Fruit fly (Drosophila melanogaster) whole organism, embryonic: ENCODE measurements around the gene Traf4.

Source experiments
- Aef1 ChIP-seq: fragments of 200-800 bp; sonication (Bioruptor generic); IDR thresholded peaks from 3 replicates; pipeline ENCODE4 v1.3.6; 2022; ENCODE audit warnings: missing biosample characterization, missing genetic modification characterization
- B-H1 ChIP-seq: fragments of 200-800 bp; sonication (Bioruptor generic); IDR thresholded peaks from 3 replicates; pipeline ENCODE4 v1.3.6; 2022; ENCODE audit warnings: missing biosample characterization, missing genetic modification characterization
- Blimp-1 ChIP-seq: fragments of 200-800 bp; sonication (Bioruptor generic); optimal IDR thresholded peaks from 3 replicates; lab custom pipeline; 2018; ENCODE audit warnings: missing biosample characterization, missing genetic modification characterization, mild to moderate bottlenecking, moderate library complexity, missing genetic modification reagents
- CG10979 ChIP-seq: fragments of 200-800 bp; sonication (Bioruptor generic); optimal IDR thresholded peaks from 2 replicates; lab custom pipeline; 2018; ENCODE audit warnings: missing biosample characterization, mild to moderate bottlenecking, missing genetic modification characterization, moderate library complexity
- CG11695 ChIP-seq: fragments of 200-800 bp; sonication (Bioruptor generic); IDR thresholded peaks from 3 replicates; pipeline ENCODE4 v1.3.6; 2022; ENCODE audit warnings: missing biosample characterization, missing genetic modification characterization
- CG11696 ChIP-seq: fragments of 200-800 bp; sonication (Bioruptor generic); IDR thresholded peaks from 2 replicates; pipeline ENCODE4 v1.3.6; 2022; ENCODE audit warnings: missing biosample characterization, missing genetic modification characterization
- CG12071 ChIP-seq: fragments of 200-800 bp; sonication (Bioruptor generic); optimal IDR thresholded peaks from 3 replicates; lab custom pipeline; 2018; ENCODE audit warnings: missing biosample characterization, mild to moderate bottlenecking, missing genetic modification characterization
- CG1233 ChIP-seq: fragments of 200-800 bp; sonication (Bioruptor generic); optimal IDR thresholded peaks from 4 replicates; lab custom pipeline; 2018; ENCODE audit warnings: missing biosample characterization, mild to moderate bottlenecking, missing genetic modification characterization
- CG12659 ChIP-seq: fragments of 200-800 bp; sonication (Bioruptor generic); optimal IDR thresholded peaks from 3 replicates; lab custom pipeline; 2017; ENCODE audit warnings: mild to moderate bottlenecking, missing biosample characterization, missing genetic modification reagents, missing genetic modification characterization
- CG12769 ChIP-seq: fragments of 200-800 bp; sonication (Bioruptor generic); optimal IDR thresholded peaks from 2 replicates; lab custom pipeline; 2019; ENCODE audit warnings: missing biosample characterization, mild to moderate bottlenecking, missing genetic modification characterization, moderate library complexity
- CG12942 ChIP-seq: fragments of 200-800 bp; sonication (Bioruptor generic); optimal IDR thresholded peaks from 3 replicates; lab custom pipeline; 2016; ENCODE audit warnings: missing biosample characterization, missing genetic modification characterization
- CG13123 ChIP-seq: fragments of 200-800 bp; sonication (Bioruptor generic); optimal IDR thresholded peaks from 2 replicates; lab custom pipeline; 2016; ENCODE audit warnings: missing biosample characterization, missing genetic modification characterization
- CG13624 ChIP-seq: fragments of 200-800 bp; sonication (Bioruptor generic); optimal IDR thresholded peaks from 2 replicates; lab custom pipeline; 2016; ENCODE audit warnings: missing biosample characterization, missing genetic modification characterization
- CG13894 ChIP-seq: fragments of 200-800 bp; sonication (Bioruptor generic); optimal IDR thresholded peaks from 3 replicates; lab custom pipeline; 2018; ENCODE audit warnings: missing biosample characterization, mild to moderate bottlenecking, missing genetic modification characterization, moderate library complexity
- CG14710 ChIP-seq: fragments of 200-800 bp; sonication (Bioruptor generic); optimal IDR thresholded peaks from 3 replicates; lab custom pipeline; 2019; ENCODE audit warnings: missing biosample characterization, mild to moderate bottlenecking, missing genetic modification characterization, moderate library complexity
- CG16863 ChIP-seq: fragments of 200-800 bp; sonication (Bioruptor generic); optimal IDR thresholded peaks from 3 replicates; lab custom pipeline; 2016; ENCODE audit warnings: missing biosample characterization, missing genetic modification characterization
- CG17186 ChIP-seq: fragments of 200-800 bp; sonication (Bioruptor generic); optimal IDR thresholded peaks from 3 replicates; lab custom pipeline; 2017; ENCODE audit warnings: missing biosample characterization, missing genetic modification reagents, missing genetic modification characterization
- CG17568 ChIP-seq: fragments of 200-800 bp; sonication (Bioruptor generic); optimal IDR thresholded peaks from 2 replicates; lab custom pipeline; 2018; ENCODE audit warnings: missing biosample characterization, mild to moderate bottlenecking, missing genetic modification characterization, moderate library complexity
- CG18262 ChIP-seq: fragments of 200-800 bp; optimal IDR thresholded peaks from 3 replicates; lab custom pipeline; 2019; ENCODE audit warnings: missing biosample characterization, mild to moderate bottlenecking, missing genetic modification characterization, moderate library complexity
- CG2116 ChIP-seq: fragments of 200-800 bp; sonication (Bioruptor generic); optimal IDR thresholded peaks from 3 replicates; lab custom pipeline; 2018; ENCODE audit warnings: missing biosample characterization, mild to moderate bottlenecking, missing genetic modification characterization
- CG31441 ChIP-seq: fragments of 200-800 bp; sonication (Bioruptor generic); IDR thresholded peaks from 2 replicates; pipeline ENCODE4 v1.3.6; 2022; ENCODE audit warnings: missing biosample characterization, missing genetic modification characterization
- CG34422 ChIP-seq: fragments of 200-800 bp; sonication (Bioruptor generic); IDR thresholded peaks from 3 replicates; pipeline ENCODE4 v1.3.6; 2022; ENCODE audit warnings: missing biosample characterization, missing genetic modification characterization
- CG6765 ChIP-seq: fragments of 200-800 bp; sonication (Bioruptor generic); optimal IDR thresholded peaks from 3 replicates; lab custom pipeline; 2017; ENCODE audit warnings: missing biosample characterization, mild to moderate bottlenecking, missing genetic modification characterization
- CG6854 ChIP-seq: fragments of 200-800 bp; sonication (Bioruptor generic); optimal IDR thresholded peaks from 3 replicates; lab custom pipeline; 2017; ENCODE audit warnings: missing biosample characterization, mild to moderate bottlenecking, missing genetic modification characterization
- CG7745 ChIP-seq: fragments of 200-800 bp; sonication (Bioruptor generic); optimal IDR thresholded peaks from 2 replicates; lab custom pipeline; 2018; ENCODE audit warnings: missing biosample characterization, mild to moderate bottlenecking, missing genetic modification characterization, moderate library complexity
- CG8359 ChIP-seq: fragments of 200-800 bp; sonication (Bioruptor generic); optimal IDR thresholded peaks from 2 replicates; lab custom pipeline; 2017; ENCODE audit warnings: missing biosample characterization, mild to moderate bottlenecking, missing genetic modification characterization, borderline replicate concordance
- Doc2 ChIP-seq: fragments of 200-800 bp; sonication (Bioruptor generic); IDR thresholded peaks from 2 replicates; pipeline ENCODE4 v1.3.6; 2022; ENCODE audit warnings: missing biosample characterization, missing genetic modification characterization
- GATAe ChIP-seq: fragments of 200-800 bp; sonication (Bioruptor generic); conservative IDR thresholded peaks from 2 replicates; pipeline ENCODE4 v1.3.6; 2022; ENCODE audit warnings: missing biosample characterization, missing genetic modification characterization
- Hmr ChIP-seq: fragments of 200-800 bp; sonication (Bioruptor generic); optimal IDR thresholded peaks from 3 replicates; lab custom pipeline; 2017; ENCODE audit warnings: mild to moderate bottlenecking, missing biosample characterization, missing genetic modification reagents, missing genetic modification characterization
- Hsf ChIP-seq: fragments of 200-800 bp; sonication (Bioruptor generic); optimal IDR thresholded peaks from 3 replicates; lab custom pipeline; 2016; ENCODE audit warnings: missing biosample characterization, missing genetic modification characterization
- Lhr ChIP-seq: fragments of 200-800 bp; sonication (Bioruptor generic); optimal IDR thresholded peaks from 3 replicates; lab custom pipeline; 2017; ENCODE audit warnings: mild to moderate bottlenecking, missing biosample characterization, missing genetic modification reagents, missing genetic modification characterization
- Lpt ChIP-seq: fragments of >200 bp; optimal IDR thresholded peaks from 2 replicates; lab custom pipeline; 2018; ENCODE audit warnings: missing biosample characterization, missing genetic modification characterization
- al ChIP-seq: fragments of 200-800 bp; sonication (Bioruptor generic); IDR thresholded peaks from 2 replicates; pipeline ENCODE4 v1.3.6; 2022; ENCODE audit warnings: missing biosample characterization, missing genetic modification characterization
- br ChIP-seq: fragments of >200 bp; optimal IDR thresholded peaks from 2 replicates; lab custom pipeline; 2017
- caup ChIP-seq: fragments of 200-800 bp; sonication (Bioruptor generic); optimal IDR thresholded peaks from 3 replicates; lab custom pipeline; 2017; ENCODE audit warnings: missing biosample characterization, mild to moderate bottlenecking, missing genetic modification characterization, moderate library complexity; ENCODE audit not compliant: severe bottlenecking
- danr ChIP-seq: fragments of 200-800 bp; sonication (Bioruptor generic); IDR thresholded peaks from 2 replicates; pipeline ENCODE4 v1.3.6; 2022; ENCODE audit warnings: missing biosample characterization, missing genetic modification characterization
- dm ChIP-seq: fragments of 200-800 bp; sonication (Bioruptor generic); optimal IDR thresholded peaks from 3 replicates; lab custom pipeline; 2016; ENCODE audit warnings: missing biosample characterization, missing genetic modification characterization
- dmrt11E ChIP-seq: fragments of 200-800 bp; sonication (Bioruptor generic); optimal IDR thresholded peaks from 3 replicates; lab custom pipeline; 2018; ENCODE audit warnings: missing biosample characterization, mild to moderate bottlenecking, missing genetic modification characterization, moderate library complexity
- en ChIP-seq: fragments of 200-800 bp; sonication (Bioruptor generic); optimal IDR thresholded peaks from 2 replicates; lab custom pipeline; 2016; ENCODE audit warnings: missing biosample characterization, missing genetic modification characterization
- fd64A ChIP-seq: fragments of 200-800 bp; sonication (Bioruptor generic); optimal IDR thresholded peaks from 3 replicates; lab custom pipeline; 2018; ENCODE audit warnings: missing biosample characterization, mild to moderate bottlenecking, missing genetic modification characterization
- insv ChIP-seq, 2 experiments: fragments of 200-800 bp; sonication (Bioruptor generic); optimal IDR thresholded peaks; 3 replicates each; lab custom pipeline; 2016 to 2018; ENCODE audit warnings: missing biosample characterization in 2 of 2, missing genetic modification characterization in 2 of 2
- jumu ChIP-seq: fragments of 200-800 bp; sonication (Bioruptor generic); optimal IDR thresholded peaks from 3 replicates; lab custom pipeline; 2016; ENCODE audit warnings: missing biosample characterization, missing genetic modification characterization
- klu ChIP-seq: fragments of 200-800 bp; sonication (Bioruptor generic); IDR thresholded peaks from 2 replicates; pipeline ENCODE4 v1.3.6; 2022; ENCODE audit warnings: missing biosample characterization, missing genetic modification characterization
- kni ChIP-seq: fragments of 200-800 bp; sonication (Bioruptor generic); optimal IDR thresholded peaks from 3 replicates; lab custom pipeline; 2017; ENCODE audit warnings: mild to moderate bottlenecking, missing biosample characterization, missing genetic modification reagents, missing genetic modification characterization
- maf-S ChIP-seq: fragments of 200-800 bp; sonication (Bioruptor generic); optimal IDR thresholded peaks from 2 replicates; lab custom pipeline; 2016; ENCODE audit warnings: missing biosample characterization, missing genetic modification characterization
- pita ChIP-seq: fragments of 200-800 bp; sonication (Bioruptor generic); optimal IDR thresholded peaks from 2 replicates; lab custom pipeline; 2017; ENCODE audit warnings: missing biosample characterization, mild to moderate bottlenecking, missing genetic modification characterization
- row ChIP-seq: fragments of 200-800 bp; sonication (Bioruptor generic); IDR thresholded peaks from 3 replicates; pipeline ENCODE4 v1.3.6; 2022; ENCODE audit warnings: missing biosample characterization, missing genetic modification characterization
- schlank ChIP-seq: fragments of 200-800 bp; sonication (Bioruptor generic); optimal IDR thresholded peaks from 2 replicates; lab custom pipeline; 2018; ENCODE audit warnings: missing biosample characterization, mild to moderate bottlenecking, missing genetic modification characterization
- unc-4 ChIP-seq: fragments of 200-800 bp; sonication (Bioruptor generic); IDR thresholded peaks from 2 replicates; pipeline ENCODE4 v1.3.6; 2022; ENCODE audit warnings: missing biosample characterization, missing genetic modification characterization; ENCODE audit not compliant: partially characterized antibody
- usp ChIP-seq: fragments of >200 bp; optimal IDR thresholded peaks from 2 replicates; lab custom pipeline; 2017; ENCODE audit warnings: missing biosample characterization, missing genetic modification characterization
- zfh1 ChIP-seq: fragments of 200-800 bp; sonication (Bioruptor generic); IDR thresholded peaks from 3 replicates; pipeline ENCODE4 v1.3.6; 2022; ENCODE audit warnings: missing biosample characterization, missing genetic modification characterization

Traf4 gene

dm6 chr2L:4345569-4346131 is 16.1 kb upstream of the Traf4 start (continued):
- peak; percentile 41 for TF ChIP-seq CG14710 (tag; lab: Kevin White, UChicago)
- TF ChIP-seq CG12769: no peak
- TF ChIP-seq B-H1: no peak
- no peak for TF ChIP-seq Doc2 (GFP tag; lab: Robert Waterston, UW)
- TF ChIP-seq CG17186 (GFP tag; lab: Kevin White, UChicago): no peak
- TF ChIP-seq usp (GFP tag; lab: Kevin White, UChicago): no peak
- TF ChIP-seq fd64A (GFP tag; lab: Kevin White, UChicago): no peak
- no peak for TF ChIP-seq CG6854 (GFP tag; lab: Kevin White, UChicago)
- TF ChIP-seq CG8359 (GFP tag; lab: Kevin White, UChicago): no peak
- TF ChIP-seq schlank: no peak
- no peak for TF ChIP-seq Lpt (GFP tag; lab: Kevin White, UChicago)
- no peak for TF ChIP-seq CG17568 (GFP tag; lab: Kevin White, UChicago)
- peak; percentile 45 for TF ChIP-seq CG13894 (tag; lab: Kevin White, UChicago)
- TF ChIP-seq CG16863 (GFP tag; lab: Kevin White, UChicago): no peak
- TF ChIP-seq Hmr: peak; percentile 57
- no peak for TF ChIP-seq kni (GFP tag; lab: Kevin White, UChicago)
- no peak for TF ChIP-seq dm (GFP tag; lab: Kevin White, UChicago)
- TF ChIP-seq al (GFP tag; lab: Robert Waterston, UW): no peak
- no peak for TF ChIP-seq en (GFP tag; lab: Kevin White, UChicago)
- no peak for TF ChIP-seq row (GFP tag; lab: Robert Waterston, UW)
- TF ChIP-seq Aef1 (GFP tag; lab: Robert Waterston, UW): no peak
- TF ChIP-seq CG1233 (GFP tag; lab: Kevin White, UChicago): no peak
- no peak for TF ChIP-seq klu (GFP tag; lab: Robert Waterston, UW)
- no peak for TF ChIP-seq CG10979 (tag; lab: Kevin White, UChicago)
- peak; percentile 45; the same call in 1 of the 3 replicates for TF ChIP-seq zfh1 (GFP tag; lab: Robert Waterston, UW)
- TF ChIP-seq CG12071: no peak
- TF ChIP-seq CG11696 (GFP tag; lab: Robert Waterston, UW): no peak
- TF ChIP-seq CG34422 (GFP tag; lab: Robert Waterston, UW): no peak
- no peak for TF ChIP-seq CG13123 (GFP tag; lab: Kevin White, UChicago)
- no peak for TF ChIP-seq GATAe (GFP tag; lab: Robert Waterston, UW)
- TF ChIP-seq danr (GFP tag; lab: Robert Waterston, UW): no peak
- no peak for TF ChIP-seq CG6765
- no peak for TF ChIP-seq maf-S (GFP tag; lab: Kevin White, UChicago)
- peak in 1 of 2 experiments; percentile 56 for TF ChIP-seq insv (GFP tag; optimal IDR thresholded peaks at IDR 0.05; lab: Kevin White, UChicago)
- no peak for TF ChIP-seq Hsf (GFP tag; lab: Kevin White, UChicago)
- TF ChIP-seq dmrt11E (tag; lab: Kevin White, UChicago): no peak
- TF ChIP-seq pita: peak; percentile 92
- no peak for TF ChIP-seq CG12942 (GFP tag; lab: Kevin White, UChicago)
- peak; percentile 77 for TF ChIP-seq Lhr (GFP tag; lab: Kevin White, UChicago)
- TF ChIP-seq CG2116: peak; percentile 26
- TF ChIP-seq jumu (GFP tag; lab: Kevin White, UChicago): no peak
- TF ChIP-seq CG31441: 0 out of 2 replicates have a peak, but pooled peaks have one; percentile 8
- TF ChIP-seq CG11695 (GFP tag; lab: Robert Waterston, UW): no peak
- no peak for TF ChIP-seq CG7745
- TF ChIP-seq br (lab: Kevin White, UChicago): no peak
- TF ChIP-seq Blimp-1 (GFP tag; lab: Kevin White, UChicago): no peak
- TF ChIP-seq CG18262 (tag; lab: Kevin White, UChicago): no peak
- TF ChIP-seq unc-4 (GFP tag; lab: Robert Waterston, UW): 0 out of 2 replicates have a peak, but pooled peaks have one; percentile 27
- peak; percentile 8 for TF ChIP-seq CG12659 (GFP tag; lab: Kevin White, UChicago)
- TF ChIP-seq CG13624 (GFP tag; lab: Kevin White, UChicago): peak; percentile 3
- no peak for TF ChIP-seq caup (GFP tag; lab: Kevin White, UChicago)
